Fruit fly (Drosophila melanogaster) S2 (cell line): Measurements from ENCODE around the gene CG3919.

Source experiments
- CG8478 ChIP-seq: fragments of >200 bp; optimal IDR thresholded peaks from 2 replicates; lab custom pipeline; 2018
- CTCF ChIP-seq, 2 experiments: fragments of >200 bp; optimal IDR thresholded peaks; 2 replicates each; lab custom pipeline; 2018

Gene CG3919

DNA sequence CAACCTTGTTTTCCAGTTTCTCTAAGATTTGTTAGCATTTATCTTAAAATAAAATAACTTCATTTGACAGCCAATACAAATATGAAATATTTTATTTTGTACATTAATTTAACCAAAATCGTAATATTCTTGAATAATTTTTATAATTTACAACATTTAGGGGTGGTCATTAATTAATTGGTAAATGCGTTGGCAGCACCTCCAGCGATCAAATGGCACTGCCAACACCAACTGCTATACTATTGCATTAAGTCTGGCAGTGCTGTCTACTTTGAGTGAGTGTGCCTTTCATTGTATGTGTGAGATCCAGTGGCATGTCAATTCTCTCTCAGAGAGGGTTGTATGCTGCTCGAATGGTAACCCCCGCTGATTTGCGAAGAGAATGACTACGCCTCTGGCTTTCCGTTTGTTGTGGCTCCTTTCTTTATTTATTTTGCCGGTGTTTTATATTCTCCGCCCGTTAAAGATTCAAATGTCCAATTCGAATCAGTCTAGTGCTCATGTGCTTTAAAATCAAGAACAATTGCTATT, at the start of gene CG3919:
Gene CG3919, plus strand, starts transcription at position 481 of the 531 bp plus-strand sequence.
- TF ChIP-seq CTCF (optimal IDR thresholded peaks at IDR 0.05; lab: Kevin White, UChicago), result no peak
- no peak for TF ChIP-seq CG8478 (lab: Kevin White, UChicago)

DNA sequence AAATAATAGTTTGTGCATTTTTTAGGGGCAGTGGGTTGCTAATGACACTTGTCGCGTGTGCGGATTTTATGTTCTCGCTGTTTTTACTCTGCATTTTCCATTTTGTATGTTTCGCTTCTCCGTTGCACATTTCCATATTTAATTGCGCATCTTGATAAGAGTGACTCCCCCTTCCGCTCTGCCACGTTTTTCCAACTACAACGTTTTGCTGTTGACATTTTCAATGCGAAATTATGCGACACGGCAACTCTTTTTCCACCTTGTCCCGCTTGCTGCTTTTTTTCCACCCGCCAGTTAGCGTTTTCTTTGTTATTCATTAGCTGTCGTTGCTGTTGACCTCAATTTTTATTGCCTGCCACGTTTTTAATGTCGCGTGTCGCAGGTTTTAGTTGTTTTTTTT, 48.4 kb upstream of the CG3919 start:
- no peak for TF ChIP-seq CTCF (optimal IDR thresholded peaks at IDR 0.05; lab: Kevin White, UChicago)
- TF ChIP-seq CG8478 (lab: Kevin White, UChicago), result no peak

DNA sequence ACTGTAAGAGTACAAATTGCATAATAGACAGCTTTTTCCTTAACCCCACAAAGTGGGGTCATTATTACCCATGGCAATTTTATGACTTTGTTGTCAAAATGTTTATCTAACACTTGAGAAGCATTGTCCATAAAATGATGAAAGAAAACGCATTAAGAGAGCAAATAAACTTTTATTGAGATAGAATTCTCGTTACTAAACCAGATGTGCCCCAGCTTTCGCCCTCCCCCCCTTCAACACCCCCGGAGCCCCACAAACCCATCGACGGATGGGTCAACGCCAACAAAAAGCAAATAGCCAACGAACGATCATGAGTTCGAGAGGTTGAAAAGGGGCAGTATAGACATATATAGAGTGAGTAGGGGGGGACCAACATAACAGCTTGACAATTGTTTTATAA, 47.8 kb upstream of the CG3919 start:
- TF ChIP-seq CG8478 (lab: Kevin White, UChicago) (no peak), CTCF (optimal IDR thresholded peaks at IDR 0.05; lab: Kevin White, UChicago) (no peak)

- TF ChIP-seq CG8478 (lab: Kevin White, UChicago) (no peak), CTCF (optimal IDR thresholded peaks at IDR 0.05; lab: Kevin White, UChicago) (no peak)
Measured at dm6 chr3L:14363103-14363751, 47.2 kb upstream of the CG3919 start.

DNA sequence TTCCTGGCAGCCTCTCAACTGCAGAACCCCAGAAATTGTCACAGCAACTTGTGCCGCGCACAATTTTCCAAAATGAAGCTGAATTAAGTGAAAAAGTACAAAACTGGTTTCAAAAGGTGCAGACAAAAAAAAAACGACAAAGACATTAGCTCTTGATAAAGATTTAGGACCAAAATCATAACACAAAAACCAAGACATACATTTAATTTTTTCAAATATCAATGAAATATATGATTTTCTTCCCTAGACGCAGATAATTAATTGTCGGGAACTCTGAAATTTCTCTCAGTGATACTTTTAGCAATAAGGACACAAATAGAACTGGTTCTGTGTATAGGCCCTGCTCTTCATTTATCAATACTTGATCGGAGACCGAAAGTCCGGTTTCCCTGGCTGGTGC, 45.7 kb upstream of the CG3919 start:
- no peak for TF ChIP-seq CG8478 (lab: Kevin White, UChicago)
- no peak for TF ChIP-seq CTCF (optimal IDR thresholded peaks at IDR 0.05; lab: Kevin White, UChicago)

dm6 chr3L:14365440-14365839, 45.0 kb upstream of the CG3919 start:
- TF ChIP-seq CTCF (optimal IDR thresholded peaks at IDR 0.05; lab: Kevin White, UChicago), result peak; percentile 73 to 78
- TF ChIP-seq CG8478 (lab: Kevin White, UChicago), result no peak

DNA sequence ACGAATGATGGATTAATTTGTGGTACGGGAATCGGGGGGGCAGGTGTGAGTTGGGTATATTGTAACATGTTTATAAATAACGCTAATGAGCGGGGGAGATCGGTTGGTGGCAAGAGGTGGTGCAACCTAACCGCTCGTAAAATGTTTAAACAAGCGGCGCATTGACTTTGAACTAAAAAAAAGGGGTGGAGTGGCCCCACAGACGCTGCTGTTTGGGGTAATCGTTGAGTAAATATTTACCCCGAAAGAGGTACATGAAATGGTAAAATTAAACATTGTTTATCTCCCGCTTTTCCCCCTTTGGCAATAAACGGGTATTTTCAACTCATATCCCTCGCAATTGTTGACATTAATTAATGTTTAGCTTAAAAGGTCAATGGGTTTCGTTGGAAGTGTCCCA, 44.3 kb upstream of the CG3919 start:
- TF ChIP-seq CG8478 (lab: Kevin White, UChicago) (no peak), CTCF (optimal IDR thresholded peaks at IDR 0.05; lab: Kevin White, UChicago) (no peak)

DNA sequence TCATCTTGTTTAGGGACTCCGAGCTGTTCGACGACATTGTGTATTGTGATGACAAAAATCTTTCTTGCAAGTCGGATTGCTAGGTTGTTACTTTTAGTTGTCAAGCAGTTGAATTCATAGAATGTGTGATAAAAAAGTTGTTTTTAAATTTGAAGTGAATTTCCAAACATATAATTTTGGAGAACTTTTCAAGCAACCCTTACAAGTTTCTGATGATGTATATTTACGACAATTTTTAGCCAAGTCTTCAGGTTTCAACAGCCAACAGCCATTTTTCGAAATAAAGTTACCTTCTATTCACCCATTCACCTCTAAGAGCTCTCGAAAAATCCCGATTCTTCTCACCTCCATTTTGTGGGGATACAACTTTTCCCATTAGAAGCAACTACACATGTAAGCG, 40.8 kb upstream of the CG3919 start, which contains the start of gene CG13481:
Gene CG13481, minus strand, starts transcription at position 101 of the 400 bp plus-strand sequence.
- no peak for TF ChIP-seq CG8478 (lab: Kevin White, UChicago)
- no peak for TF ChIP-seq CTCF (optimal IDR thresholded peaks at IDR 0.05; lab: Kevin White, UChicago)

DNA sequence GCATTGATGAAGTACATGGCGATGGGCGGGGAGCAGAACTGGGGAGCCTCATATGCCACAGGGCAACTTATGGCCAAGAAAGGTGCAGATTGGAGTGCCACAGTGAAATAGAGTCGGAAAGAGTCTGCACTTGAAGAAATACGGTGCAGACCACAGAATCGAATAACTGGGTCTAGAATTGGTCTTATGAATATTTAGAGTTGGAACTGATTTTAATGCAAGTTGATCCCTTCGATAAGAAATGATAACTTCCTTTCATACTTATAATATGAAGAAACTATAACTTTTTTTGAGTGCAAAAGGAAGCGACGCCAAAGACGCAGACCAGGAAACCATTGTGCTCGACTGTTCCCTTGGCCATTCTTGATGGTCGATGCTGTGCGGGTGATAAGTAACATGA, 35.9 kb upstream of the CG3919 start:
- TF ChIP-seq CG8478 (lab: Kevin White, UChicago) (no peak), CTCF (optimal IDR thresholded peaks at IDR 0.05; lab: Kevin White, UChicago) (no peak)

dm6 chr3L:14375863-14376262, 34.6 kb upstream of the CG3919 start:
- no peak for TF ChIP-seq CTCF (optimal IDR thresholded peaks at IDR 0.05; lab: Kevin White, UChicago)
- no peak for TF ChIP-seq CG8478 (lab: Kevin White, UChicago)

- TF ChIP-seq CTCF (optimal IDR thresholded peaks at IDR 0.05; lab: Kevin White, UChicago) (no peak), CG8478 (lab: Kevin White, UChicago) (no peak)
Measured at dm6 chr3L:14381523-14381922, 28.9 kb upstream of the CG3919 start, which contains the start of gene CG43120. Gene CG43120 (plus strand): TSS chr3L:14381913.

DNA sequence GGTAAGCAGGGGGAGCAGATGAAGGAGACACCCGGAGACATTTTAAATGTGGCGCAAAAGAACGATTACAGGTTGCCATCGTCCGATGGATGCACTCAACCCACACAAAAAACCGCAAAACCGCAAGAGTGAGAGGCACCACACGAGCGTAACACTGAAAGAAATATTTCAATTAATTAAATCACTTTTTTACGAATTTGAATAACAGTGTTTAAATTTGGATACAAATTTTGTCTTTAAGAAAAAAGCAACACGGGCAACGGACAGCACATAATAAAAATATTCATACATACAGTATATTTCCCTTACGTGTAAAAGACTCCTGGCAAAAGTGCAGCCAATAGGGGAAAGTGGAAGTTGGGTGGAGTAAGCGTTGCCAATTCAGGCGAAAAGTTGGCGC, 21.2 kb upstream of the CG3919 start:
- TF ChIP-seq CG8478 (lab: Kevin White, UChicago) (no peak), CTCF (optimal IDR thresholded peaks at IDR 0.05; lab: Kevin White, UChicago) (no peak)

DNA sequence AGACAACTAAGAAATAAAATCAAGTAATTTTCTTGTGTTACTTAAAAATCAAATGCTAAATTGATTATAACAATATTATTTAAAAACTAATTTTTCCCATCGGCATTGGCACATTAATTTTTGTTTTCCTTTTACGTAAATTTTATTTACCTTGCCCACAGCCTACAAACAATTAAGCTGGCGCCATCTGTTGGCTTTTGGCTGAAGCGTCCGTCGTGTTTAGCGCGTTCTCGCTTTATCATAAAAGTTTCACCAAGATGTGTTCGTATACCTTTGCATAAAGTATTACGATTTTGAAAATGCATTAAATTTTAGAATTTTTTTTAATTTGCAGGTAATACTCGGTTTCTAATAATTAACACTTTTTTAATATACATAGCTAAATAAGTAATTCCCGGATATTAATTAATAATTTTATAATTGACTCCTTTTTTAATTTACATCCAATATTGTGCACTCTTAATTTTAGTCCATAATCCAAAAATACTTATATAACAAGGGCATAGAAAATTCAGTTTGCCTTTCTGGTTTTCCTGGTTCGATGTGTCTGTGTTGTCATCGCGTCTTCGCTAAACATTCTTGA, 13.3 kb upstream of the CG3919 start:
- TF ChIP-seq CG8478 (lab: Kevin White, UChicago) (no peak), CTCF (optimal IDR thresholded peaks at IDR 0.05; lab: Kevin White, UChicago) (peak; percentile 30 to 85)

- TF ChIP-seq CTCF (optimal IDR thresholded peaks at IDR 0.05; lab: Kevin White, UChicago) (no peak), CG8478 (lab: Kevin White, UChicago) (no peak)
Measured at dm6 chr3L:14399873-14400272, 10.6 kb upstream of the CG3919 start.

- TF ChIP-seq CG8478 (lab: Kevin White, UChicago), result no peak
- TF ChIP-seq CTCF (optimal IDR thresholded peaks at IDR 0.05; lab: Kevin White, UChicago), result no peak
Measured at dm6 chr3L:14402632-14403031, 7.8 kb upstream of the CG3919 start, which contains the start of gene CG3868. Gene CG3868 (minus strand): TSS chr3L:14402725.
